Worm (Caenorhabditis elegans): Measurements from ENCODE around the gene F39C12.1.
A peak's percentile ranks its signal among the peaks of the same experiment; 100 is the strongest.

F39C12.1 gene

DNA sequence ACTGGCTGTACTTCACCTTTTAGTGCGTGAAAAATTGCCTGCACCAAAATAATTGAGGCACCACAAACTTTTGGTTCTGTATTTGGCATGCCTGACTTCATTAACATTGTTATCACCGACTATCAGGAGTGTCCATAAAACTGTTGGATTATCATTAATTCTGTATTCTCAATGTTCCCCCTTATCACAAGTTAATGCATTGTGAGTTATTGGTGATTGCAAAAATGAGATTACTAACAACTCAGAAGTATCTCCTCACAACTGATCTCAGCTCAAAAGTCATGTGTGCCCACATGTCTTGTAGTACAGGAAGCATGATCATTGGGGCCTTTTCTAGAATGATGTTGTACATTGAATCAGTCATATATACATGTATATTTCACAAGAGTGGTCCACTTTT is 32.7 kb upstream of the F39C12.1 start, which contains the start of gene arrd-23:
Gene arrd-23 (plus strand): TSS at position 301 of the 400 bp plus-strand sequence.
- TF ChIP-seq unc-62 (GFP tag; optimal IDR thresholded peaks at IDR 0.05), result no peak
- no peak for TF ChIP-seq flh-1 (GFP tag; optimal IDR thresholded peaks at IDR 0.05)
- no peak for TF ChIP-seq mls-2 (tag; optimal IDR thresholded peaks at IDR 0.05)
- no peak for TF ChIP-seq elt-3 (tag; optimal IDR thresholded peaks at IDR 0.05)
- TF ChIP-seq bed-3 (GFP tag; optimal IDR thresholded peaks at IDR 0.05), result no peak
- TF ChIP-seq M03D4.4 (tag; optimal IDR thresholded peaks at IDR 0.05), result no peak
- TF ChIP-seq unc-120 (tag; optimal IDR thresholded peaks at IDR 0.05; ENCODE audit: poor library complexity, severe bottlenecking), result no peak
- TF ChIP-seq hlh-1 (tag; optimal IDR thresholded peaks at IDR 0.05), result no peak
- TF ChIP-seq ceh-43 (GFP tag; optimal IDR thresholded peaks at IDR 0.05), result no peak
- no peak for TF ChIP-seq unc-39 (tag; optimal IDR thresholded peaks at IDR 0.05)

DNA sequence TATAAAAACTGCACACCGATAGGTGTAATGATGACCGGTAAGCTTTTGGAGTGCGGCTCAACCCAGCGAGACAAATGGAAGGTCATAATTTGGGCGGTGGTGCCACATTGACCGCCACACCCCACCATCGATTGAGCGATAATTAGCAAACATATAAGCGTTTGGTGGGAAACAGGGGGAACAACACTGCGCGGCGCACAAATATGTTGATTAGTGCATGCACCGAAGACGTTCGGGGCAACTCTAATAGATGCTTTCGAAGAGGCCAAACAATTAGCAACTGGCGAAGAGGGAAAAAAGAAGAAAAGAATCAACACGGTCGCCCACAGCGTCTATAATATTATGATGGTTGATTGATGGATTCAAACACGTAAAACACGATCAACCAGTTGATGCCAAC is 28.3 kb upstream of the F39C12.1 start:
- TF ChIP-seq nhr-2 (tag; optimal IDR thresholded peaks at IDR 0.05) (peak; percentile 30), bed-3 (GFP tag; optimal IDR thresholded peaks at IDR 0.05) (no peak), lin-32 (GFP tag; optimal IDR thresholded peaks at IDR 0.05) (no peak), ceh-39 (tag; optimal IDR thresholded peaks at IDR 0.05) (no peak), nhr-76 (tag; optimal IDR thresholded peaks at IDR 0.05) (no peak), zip-8 (tag; optimal IDR thresholded peaks at IDR 0.05) (no peak), unc-120 (tag; optimal IDR thresholded peaks at IDR 0.05; ENCODE audit: poor library complexity, severe bottlenecking) (no peak), mab-5 (tag; optimal IDR thresholded peaks at IDR 0.05) (no peak), ham-2 (GFP tag; optimal IDR thresholded peaks at IDR 0.05) (no peak), elt-1 (tag; optimal IDR thresholded peaks at IDR 0.05; ENCODE audit: borderline replicate concordance, insufficient read depth) (no peak), nhr-237 (tag; optimal IDR thresholded peaks at IDR 0.05) (no peak), sptf-1 (tag; optimal IDR thresholded peaks at IDR 0.05) (peak; percentile 0), elt-3 (tag; optimal IDR thresholded peaks at IDR 0.05) (no peak), M03D4.4 (tag; optimal IDR thresholded peaks at IDR 0.05) (no peak), sem-2 (GFP tag; optimal IDR thresholded peaks at IDR 0.05) (no peak), blmp-1 (tag; optimal IDR thresholded peaks at IDR 0.05) (no peak), ces-1 (GFP tag; optimal IDR thresholded peaks at IDR 0.05) (peak; percentile 17), unc-62 (GFP tag; optimal IDR thresholded peaks at IDR 0.05) (no peak), cnd-1 (tag; optimal IDR thresholded peaks at IDR 0.05) (no peak), nhr-28 (tag; optimal IDR thresholded peaks at IDR 0.05) (no peak), mls-2 (tag; optimal IDR thresholded peaks at IDR 0.05) (peak; percentile 41), flh-1 (GFP tag; optimal IDR thresholded peaks at IDR 0.05) (no peak), tbx-8 (GFP tag; optimal IDR thresholded peaks at IDR 0.05) (no peak), snpc-4 (tag; optimal IDR thresholded peaks at IDR 0.05) (no peak), hlh-1 (tag; optimal IDR thresholded peaks at IDR 0.05) (no peak), lsy-2 (tag; optimal IDR thresholded peaks at IDR 0.05) (no peak), ceh-83 (GFP tag; optimal IDR thresholded peaks at IDR 0.05) (no peak), drap-1 (GFP tag; optimal IDR thresholded peaks at IDR 0.05) (no peak), ztf-11 (tag; optimal IDR thresholded peaks at IDR 0.05) (no peak)

- TF ChIP-seq unc-120 (tag; optimal IDR thresholded peaks at IDR 0.05; ENCODE audit: poor library complexity, severe bottlenecking) (no peak), nhr-12 (tag; optimal IDR thresholded peaks at IDR 0.05) (no peak), lsy-2 (tag; optimal IDR thresholded peaks at IDR 0.05) (no peak), ztf-11 (tag; optimal IDR thresholded peaks at IDR 0.05) (no peak), pha-4 (tag; optimal IDR thresholded peaks at IDR 0.05) (no peak), elt-3 (tag; optimal IDR thresholded peaks at IDR 0.05) (no peak), unc-62 (GFP tag; optimal IDR thresholded peaks at IDR 0.05) (no peak), cnd-1 (tag; optimal IDR thresholded peaks at IDR 0.05) (no peak), elt-1 (tag; optimal IDR thresholded peaks at IDR 0.05; ENCODE audit: borderline replicate concordance, insufficient read depth) (no peak), ceh-83 (GFP tag; optimal IDR thresholded peaks at IDR 0.05) (no peak), unc-39 (tag; optimal IDR thresholded peaks at IDR 0.05) (no peak), lin-32 (GFP tag; optimal IDR thresholded peaks at IDR 0.05) (no peak)
Measured at ce11 chrX:4879998-4880397, 27.0 kb upstream of the F39C12.1 start.

DNA sequence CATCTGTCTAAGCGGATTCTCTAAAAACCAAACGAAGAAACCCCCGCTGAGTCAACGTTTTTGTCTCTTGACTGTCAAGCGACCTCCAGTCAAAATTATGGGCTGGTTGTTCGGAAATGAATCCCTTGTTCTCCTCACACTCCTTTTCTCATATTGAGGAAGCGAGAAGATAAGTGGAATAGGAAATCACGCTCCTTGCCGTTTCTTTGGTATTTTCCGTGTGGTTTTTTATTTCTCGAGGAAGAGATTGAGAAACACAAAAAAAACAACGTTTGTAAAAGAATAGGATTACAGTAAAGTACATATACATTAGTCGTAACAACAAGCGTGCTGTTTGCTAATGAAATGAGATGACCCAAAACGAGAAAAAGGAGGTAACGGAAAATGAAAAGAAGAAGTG is 23.9 kb upstream of the F39C12.1 start, which contains the start of gene tsp-14:
Gene tsp-14 (minus strand): TSS at position 62 of the 400 bp plus-strand sequence.
- TF ChIP-seq tbx-8 (GFP tag; optimal IDR thresholded peaks at IDR 0.05) (no peak), elt-3 (tag; optimal IDR thresholded peaks at IDR 0.05) (no peak), cnd-1 (tag; optimal IDR thresholded peaks at IDR 0.05) (no peak), lin-13 (tag; optimal IDR thresholded peaks at IDR 0.05) (no peak), nhr-237 (tag; optimal IDR thresholded peaks at IDR 0.05) (no peak), ztf-11 (tag; optimal IDR thresholded peaks at IDR 0.05) (no peak), mls-2 (tag; optimal IDR thresholded peaks at IDR 0.05) (no peak), zip-8 (tag; optimal IDR thresholded peaks at IDR 0.05) (no peak), mab-5 (tag; optimal IDR thresholded peaks at IDR 0.05) (no peak), flh-1 (GFP tag; optimal IDR thresholded peaks at IDR 0.05) (no peak), ces-1 (GFP tag; optimal IDR thresholded peaks at IDR 0.05) (no peak), bed-3 (GFP tag; optimal IDR thresholded peaks at IDR 0.05) (no peak), unc-120 (tag; optimal IDR thresholded peaks at IDR 0.05; ENCODE audit: poor library complexity, severe bottlenecking) (no peak), pha-4 (tag; optimal IDR thresholded peaks at IDR 0.05) (no peak), unc-62 (GFP tag; optimal IDR thresholded peaks at IDR 0.05) (no peak), elt-1 (tag; optimal IDR thresholded peaks at IDR 0.05; ENCODE audit: borderline replicate concordance, insufficient read depth) (no peak), drap-1 (GFP tag; optimal IDR thresholded peaks at IDR 0.05) (no peak), nhr-2 (tag; optimal IDR thresholded peaks at IDR 0.05) (no peak), sptf-1 (tag; optimal IDR thresholded peaks at IDR 0.05) (no peak), ceh-43 (GFP tag; optimal IDR thresholded peaks at IDR 0.05) (no peak)
